Worm (Caenorhabditis elegans) whole organism, L4/young adult: Measurements from ENCODE around the gene C16C8.8.
A peak's percentile ranks its signal among the peaks of the same experiment; 100 is the strongest.

Source experiments
- W03F9.2 ChIP-seq: fragments of 150-350 bp; optimal IDR thresholded peaks from 2 replicates; lab custom pipeline; 2014; ENCODE audit warnings: missing biosample characterization, missing genetic modification characterization
- dao-5 ChIP-seq: sonication (generic microtip); optimal IDR thresholded peaks from 2 replicates; lab custom pipeline; 2016; ENCODE audit warnings: missing genotype, missing genetic modification characterization, moderate library complexity, missing compliant biosample characterization
- him-1 ChIP-seq: sonication (generic microtip); optimal IDR thresholded peaks from 2 replicates; lab custom pipeline; 2016; ENCODE audit warnings: missing genotype, missing genetic modification reagents, missing genetic modification characterization, missing compliant biosample characterization

The C16C8.8 gene

ce11 chrII:3444280-3444679 lies 17.2 kb downstream of the C16C8.8 start, which contains the start of gene C16C8.4:
Gene C16C8.4 (minus strand): TSS chrII:3444380.
- TF ChIP-seq dao-5, result no peak
- TF ChIP-seq him-1, result no peak
- no peak for TF ChIP-seq W03F9.2 (tag; lab: Kevin White, UChicago)

- TF ChIP-seq him-1, result no peak
- TF ChIP-seq dao-5, result no peak
- no peak for TF ChIP-seq W03F9.2 (tag; lab: Kevin White, UChicago)
These were observed 18.3 kb downstream of the C16C8.8 start, which contains the start of gene C16C8.22 for ce11 chrII:3443154-3443553. Gene C16C8.22 (minus strand): TSS chrII:3443254.

- TF ChIP-seq him-1, result no peak
- no peak for TF ChIP-seq W03F9.2 (tag; lab: Kevin White, UChicago)
- TF ChIP-seq dao-5, result no peak
These were observed 20.1 kb downstream of the C16C8.8 start, which contains the start of gene C16C8.27 for ce11 chrII:3441377-3441776. Gene C16C8.27 (plus strand): TSS chrII:3441677.

- TF ChIP-seq him-1 (no peak), dao-5 (no peak), W03F9.2 (tag; lab: Kevin White, UChicago) (no peak)
These were observed 20.9 kb downstream of the C16C8.8 start, which contains the start of gene C16C8.17 for ce11 chrII:3440641-3440926. Gene C16C8.17 (plus strand): TSS chrII:3440827.

ce11 chrII:3439842-3440640 lies 21.4 kb downstream of the C16C8.8 start:
- TF ChIP-seq dao-5 (no peak), him-1 (no peak), W03F9.2 (tag; lab: Kevin White, UChicago) (no peak)

- no peak for TF ChIP-seq W03F9.2 (tag; lab: Kevin White, UChicago)
- TF ChIP-seq dao-5, result peak; percentile 73
- no peak for TF ChIP-seq him-1
These were observed 22.2 kb downstream of the C16C8.8 start for ce11 chrII:3439244-3439698.

ce11 chrII:3438280-3438679 lies 23.2 kb downstream of the C16C8.8 start:
- TF ChIP-seq dao-5, result no peak

- TF ChIP-seq him-1 (no peak), dao-5 (no peak), W03F9.2 (tag; lab: Kevin White, UChicago) (no peak)
These were observed 24.1 kb downstream of the C16C8.8 start for ce11 chrII:3437393-3437792.

ce11 chrII:3436412-3436811 lies 25.1 kb downstream of the C16C8.8 start, which contains the start of gene skpo-2:
Gene skpo-2 (minus strand): TSS chrII:3436512.
- TF ChIP-seq W03F9.2 (tag; lab: Kevin White, UChicago), result no peak
- TF ChIP-seq dao-5, result no peak
- no peak for TF ChIP-seq him-1

ce11 chrII:3434893-3435503 lies 26.5 kb downstream of the C16C8.8 start:
- TF ChIP-seq him-1 (no peak), W03F9.2 (tag; lab: Kevin White, UChicago) (no peak), dao-5 (no peak)

- TF ChIP-seq him-1 (no peak), W03F9.2 (tag; lab: Kevin White, UChicago) (no peak), dao-5 (no peak)
These were observed 32.1 kb downstream of the C16C8.8 start, which contains the start of gene C16C8.18 for ce11 chrII:3429400-3429799. Gene C16C8.18 (plus strand): TSS chrII:3429700.

ce11 chrII:3428158-3428704 lies 33.3 kb downstream of the C16C8.8 start:
- TF ChIP-seq him-1, result peak; percentile 84
- no peak for TF ChIP-seq dao-5
- TF ChIP-seq W03F9.2 (tag; lab: Kevin White, UChicago), result no peak

ce11 chrII:3425433-3425832 lies 36.1 kb downstream of the C16C8.8 start, which contains the start of gene nep-11:
Gene nep-11 (minus strand): TSS chrII:3425533.
- TF ChIP-seq dao-5, result no peak
- no peak for TF ChIP-seq W03F9.2 (tag; lab: Kevin White, UChicago)
- no peak for TF ChIP-seq him-1

- TF ChIP-seq dao-5, result no peak
These were observed 38.5 kb downstream of the C16C8.8 start for ce11 chrII:3422938-3423337.

ce11 chrII:3416528-3416927 lies 45.0 kb downstream of the C16C8.8 start, which contains the start of gene nep-6:
Gene nep-6 (plus strand): TSS chrII:3416828.
- TF ChIP-seq him-1, result no peak
- no peak for TF ChIP-seq W03F9.2 (tag; lab: Kevin White, UChicago)
- TF ChIP-seq dao-5, result no peak
